Fruit fly (Drosophila melanogaster): ENCODE data around the gene CG3436.

The CG3436 gene

dm6 chr2L:131466-132270 is 24.2 kb upstream of the CG3436 start, which contains the start of gene Gs1 (continued):
- peak; percentile 13 for TF ChIP-seq CG6254 (GFP tag; optimal IDR thresholded peaks at IDR 0.05)
- TF ChIP-seq hb (GFP tag; IDR thresholded peaks at IDR 0.05; ENCODE audit: partially characterized antibody), result no peak
- no peak for TF ChIP-seq Aef1 (GFP tag; IDR thresholded peaks at IDR 0.05)
- no peak for TF ChIP-seq CG7786 (GFP tag; optimal IDR thresholded peaks at IDR 0.05)
- no peak for TF ChIP-seq Abd-B (GFP tag; optimal IDR thresholded peaks at IDR 0.05)
- TF ChIP-seq CG10654 (GFP tag; optimal IDR thresholded peaks at IDR 0.05), result no peak
- no peak for TF ChIP-seq Xrp1 (GFP tag; IDR thresholded peaks at IDR 0.05)
- TF ChIP-seq Hmx (GFP tag; optimal IDR thresholded peaks at IDR 0.05), result no peak
- no peak for TF ChIP-seq twi (tag; optimal IDR thresholded peaks at IDR 0.05)
- peak; percentile 74 for TF ChIP-seq BtbVII (GFP tag; optimal IDR thresholded peaks at IDR 0.05)
- peak; percentile 98 for TF ChIP-seq CG2199 (GFP tag; IDR thresholded peaks at IDR 0.05)
- TF ChIP-seq gem (tag; optimal IDR thresholded peaks at IDR 0.05), result no peak
- no peak for TF ChIP-seq fu2 (GFP tag; optimal IDR thresholded peaks at IDR 0.05)
- TF ChIP-seq CG9215 (GFP tag; IDR thresholded peaks at IDR 0.05), result no peak
- TF ChIP-seq CG14441 (GFP tag; IDR thresholded peaks at IDR 0.05), result no peak
- TF ChIP-seq z (GFP tag; IDR thresholded peaks at IDR 0.05), result no peak
- peak; percentile 24 for TF ChIP-seq grau (tag; optimal IDR thresholded peaks at IDR 0.05)
- TF ChIP-seq CG4820 (GFP tag; optimal IDR thresholded peaks at IDR 0.05), result no peak
- peak; percentile 16; the same call in 1 of the 3 replicates for TF ChIP-seq Dbx (GFP tag; IDR thresholded peaks at IDR 0.05)
- TF ChIP-seq jumu (GFP tag; optimal IDR thresholded peaks at IDR 0.05), result no peak
- TF ChIP-seq unpg (GFP tag; optimal IDR thresholded peaks at IDR 0.05), result peak; percentile 47
- TF ChIP-seq CG11456 (GFP tag; IDR thresholded peaks at IDR 0.05), result no peak
- TF ChIP-seq chif (GFP tag; optimal IDR thresholded peaks at IDR 0.05), result no peak
- TF ChIP-seq CG3847 (GFP tag; IDR thresholded peaks at IDR 0.05), result no peak
- TF ChIP-seq TFAM (GFP tag; optimal IDR thresholded peaks at IDR 0.05), result no peak
- TF ChIP-seq gce (GFP tag; IDR thresholded peaks at IDR 0.05), result no peak
- TF ChIP-seq sug (tag; optimal IDR thresholded peaks at IDR 0.05), result peak; percentile 84
- no peak for TF ChIP-seq emc (GFP tag; optimal IDR thresholded peaks at IDR 0.05)
- TF ChIP-seq CG4360 (GFP tag; IDR thresholded peaks at IDR 0.05), result no peak
- TF ChIP-seq CG7271 (tag; optimal IDR thresholded peaks at IDR 0.05), result no peak
- TF ChIP-seq CG11085 (GFP tag; IDR thresholded peaks at IDR 0.05), result no peak
- no peak for TF ChIP-seq ERR (GFP tag; optimal IDR thresholded peaks at IDR 0.05)
- TF ChIP-seq CG3726 (GFP tag; IDR thresholded peaks at IDR 0.05), result 0 out of 3 replicates have a peak, but pooled peaks have one; percentile 5
- TF ChIP-seq CG9609 (GFP tag; optimal IDR thresholded peaks at IDR 0.05), result no peak
- no peak; the same call in 1 of the 2 replicates for TF ChIP-seq ranshi (GFP tag; IDR thresholded peaks at IDR 0.05)
- TF ChIP-seq tin (GFP tag; optimal IDR thresholded peaks at IDR 0.05), result no peak
- TF ChIP-seq Meics (GFP tag; optimal IDR thresholded peaks at IDR 0.05), result peak; percentile 26
- TF ChIP-seq Gug (GFP tag; IDR thresholded peaks at IDR 0.05), result no peak
- peak in 1 of 2 experiments; percentile 24 for TF ChIP-seq Hr78 (GFP tag; optimal IDR thresholded peaks at IDR 0.05)
- TF ChIP-seq CG31388 (GFP tag; optimal IDR thresholded peaks at IDR 0.05), result no peak
- no peak for TF ChIP-seq CG14860 (GFP tag; IDR thresholded peaks at IDR 0.05; ENCODE audit: partially characterized antibody)
- no peak for TF ChIP-seq maf-S (GFP tag; optimal IDR thresholded peaks at IDR 0.05)
- peak; percentile 75 for TF ChIP-seq CG13287 (GFP tag; IDR thresholded peaks at IDR 0.05; ENCODE audit: partially characterized antibody)
- TF ChIP-seq CG15011 (GFP tag; optimal IDR thresholded peaks at IDR 0.05), result no peak
- TF ChIP-seq Nf-YA (GFP tag; IDR thresholded peaks at IDR 0.05), result no peak
- peak; percentile 37 for TF ChIP-seq MTF-1 (GFP tag; optimal IDR thresholded peaks at IDR 0.05; ENCODE audit: borderline replicate concordance)
- TF ChIP-seq wek (GFP tag; optimal IDR thresholded peaks at IDR 0.05), result no peak
- TF ChIP-seq CG8944 (GFP tag; optimal IDR thresholded peaks at IDR 0.05), result no peak
- TF ChIP-seq CG7556 (GFP tag; optimal IDR thresholded peaks at IDR 0.05), result no peak
- no peak for TF ChIP-seq CG17328 (GFP tag; IDR thresholded peaks at IDR 0.05)

Data from whole organism, embryonic.